Worm (Caenorhabditis elegans) whole organism, L1 larva: ENCODE results near the gene trpp-3.
A peak's percentile ranks its signal among the peaks of the same experiment; 100 is the strongest.

Source experiments
- C16A3.4 ChIP-seq: fragments of 150-350 bp; optimal IDR thresholded peaks from 2 replicates; lab custom pipeline; 2014; ENCODE audit warnings: missing biosample characterization, missing genetic modification characterization
- aly-2 ChIP-seq: fragments of 150-350 bp; optimal IDR thresholded peaks from 2 replicates; lab custom pipeline; 2014; ENCODE audit warnings: missing biosample characterization, missing genetic modification characterization
- ceh-63 ChIP-seq: fragments of 200-800 bp; sonication (Bioruptor generic); optimal IDR thresholded peaks from 2 replicates; lab custom pipeline; 2018; ENCODE audit warnings: mild to moderate bottlenecking, missing genetic modification characterization, missing compliant biosample characterization
- ceh-82 ChIP-seq, 3 experiments: fragments of 150-350 bp in 1 of 3; sonication (generic microtip) in 2 of 3; optimal IDR thresholded peaks; 2 replicates each; lab custom pipeline; 2014 to 2017; ENCODE audit warnings: missing biosample characterization in 3 of 3, missing genetic modification characterization in 3 of 3
- ceh-88 ChIP-seq: fragments of 200-800 bp; sonication (Bioruptor generic); IDR thresholded peaks from 2 replicates; pipeline ENCODE4 v1.3.6; 2022; ENCODE audit warnings: missing genetic modification characterization, missing compliant biosample characterization
- ceh-90 ChIP-seq: sonication (generic microtip); optimal IDR thresholded peaks from 2 replicates; lab custom pipeline; 2016; ENCODE audit warnings: missing genetic modification characterization, missing compliant biosample characterization
- ces-1 ChIP-seq: fragments of 150-350 bp; optimal IDR thresholded peaks from 2 replicates; lab custom pipeline; 2014; ENCODE audit warnings: missing biosample characterization, missing genetic modification reagents, missing genetic modification characterization
- dpl-1 ChIP-seq, 3 experiments: fragments of 150-350 bp in 2 of 3; sonication (generic microtip) in 1 of 3; optimal IDR thresholded peaks; 2 replicates each; lab custom pipeline; 2014 to 2017; ENCODE audit warnings: missing biosample characterization in 3 of 3, missing genetic modification characterization in 3 of 3, missing genetic modification reagents in 3 of 3
- dsc-1 ChIP-seq: sonication (generic microtip); optimal IDR thresholded peaks from 2 replicates; lab custom pipeline; 2016; ENCODE audit warnings: mild to moderate bottlenecking, missing genetic modification characterization, missing compliant biosample characterization
- efl-3 ChIP-seq: fragments of 200-800 bp; sonication (Bioruptor generic); optimal IDR thresholded peaks from 2 replicates; lab custom pipeline; 2018; ENCODE audit warnings: mild to moderate bottlenecking, missing genetic modification characterization, missing compliant biosample characterization
- ets-5 ChIP-seq: fragments of 200-800 bp; sonication (Bioruptor generic); IDR thresholded peaks from 2 replicates; pipeline ENCODE4 v1.3.6; 2022; ENCODE audit warnings: missing genetic modification characterization, missing compliant biosample characterization
- fkh-10 ChIP-seq: sonication (generic microtip); optimal IDR thresholded peaks from 2 replicates; lab custom pipeline; 2017; ENCODE audit warnings: missing biosample characterization, missing genetic modification reagents, missing genetic modification characterization
- fos-1 ChIP-seq: fragments of 150-350 bp; optimal IDR thresholded peaks from 2 replicates; lab custom pipeline; 2014; ENCODE audit warnings: missing biosample characterization, missing genetic modification characterization
- grh-1 ChIP-seq: fragments of 200-800 bp; sonication (Bioruptor generic); IDR thresholded peaks from 2 replicates; pipeline ENCODE4 v1.3.6; 2022; ENCODE audit warnings: missing genetic modification reagents, missing genetic modification characterization, missing compliant biosample characterization
- hlh-17 ChIP-seq: fragments of 200-800 bp; sonication (Bioruptor generic); optimal IDR thresholded peaks from 2 replicates; lab custom pipeline; 2018; ENCODE audit warnings: missing genetic modification characterization, mild to moderate bottlenecking, missing compliant biosample characterization, moderate library complexity, borderline replicate concordance
- hlh-4 ChIP-seq: sonication (generic microtip); optimal IDR thresholded peaks from 2 replicates; lab custom pipeline; 2016; ENCODE audit warnings: mild to moderate bottlenecking, missing genetic modification characterization, missing compliant biosample characterization
- hpl-2 ChIP-seq: fragments of 150-350 bp; optimal IDR thresholded peaks from 2 replicates; lab custom pipeline; 2014; ENCODE audit warnings: missing biosample characterization, missing genetic modification reagents, missing genetic modification characterization
- irx-1 ChIP-seq: sonication (generic microtip); optimal IDR thresholded peaks from 2 replicates; lab custom pipeline; 2016; ENCODE audit warnings: missing genetic modification characterization, missing compliant biosample characterization
- lin-15B ChIP-seq: fragments of 150-350 bp; sonication (generic microtip); optimal IDR thresholded peaks from 3 replicates; lab custom pipeline; 2014; ENCODE audit warnings: missing biosample characterization, missing genetic modification characterization
- lir-3 ChIP-seq: sonication (generic microtip); optimal IDR thresholded peaks from 2 replicates; lab custom pipeline; 2016; ENCODE audit warnings: mild to moderate bottlenecking, missing genetic modification characterization, moderate library complexity, missing compliant biosample characterization; ENCODE audit not compliant: poor library complexity
- mab-9 ChIP-seq: fragments of 200-800 bp; sonication (Bioruptor generic); IDR thresholded peaks from 2 replicates; pipeline ENCODE4 v1.3.6; 2022; ENCODE audit warnings: missing genetic modification reagents, missing genetic modification characterization, missing compliant biosample characterization
- mdl-1 ChIP-seq, 2 experiments: fragments of 150-350 bp; optimal IDR thresholded peaks; 2 replicates each; lab custom pipeline; 2014 to 2017; ENCODE audit warnings: missing biosample characterization in 2 of 2, missing genetic modification characterization in 2 of 2, inconsistent platforms in 1 of 2
- nhr-11 ChIP-seq: fragments of 150-350 bp; optimal IDR thresholded peaks from 2 replicates; lab custom pipeline; 2014; ENCODE audit warnings: missing biosample characterization, missing genetic modification characterization
- nhr-12 ChIP-seq: sonication (generic microtip); optimal IDR thresholded peaks from 2 replicates; lab custom pipeline; 2017; ENCODE audit warnings: missing biosample characterization, missing genetic modification characterization
- nhr-19 ChIP-seq: fragments of 200-800 bp; sonication (Bioruptor generic); conservative IDR thresholded peaks from 2 replicates; pipeline ENCODE4 v1.3.6; 2022; ENCODE audit warnings: missing genetic modification characterization, missing compliant biosample characterization
- nhr-237 ChIP-seq: fragments of 150-350 bp; optimal IDR thresholded peaks from 2 replicates; lab custom pipeline; 2014; ENCODE audit warnings: missing biosample characterization, missing genetic modification characterization
- nhr-47 ChIP-seq: sonication (generic microtip); optimal IDR thresholded peaks from 2 replicates; lab custom pipeline; 2016; ENCODE audit warnings: mild to moderate bottlenecking, missing genetic modification characterization, moderate library complexity, missing compliant biosample characterization
- nhr-77 ChIP-seq: fragments of 150-350 bp; optimal IDR thresholded peaks from 2 replicates; lab custom pipeline; 2014; ENCODE audit warnings: missing biosample characterization, missing genetic modification characterization
- nhr-84 ChIP-seq: sonication (generic microtip); optimal IDR thresholded peaks from 2 replicates; lab custom pipeline; 2017; ENCODE audit warnings: missing biosample characterization, missing genetic modification characterization
- nhr-85 ChIP-seq: sonication (generic microtip); peaks from one replicate; lab custom pipeline; 2016; ENCODE audit warnings: missing genetic modification characterization, inconsistent platforms, missing compliant biosample characterization
- nhr-90 ChIP-seq: sonication (generic microtip); optimal IDR thresholded peaks from 2 replicates; lab custom pipeline; 2016; ENCODE audit warnings: mild to moderate bottlenecking, missing genetic modification characterization, missing compliant biosample characterization; ENCODE audit not compliant: poor library complexity
- pag-3 ChIP-seq: sonication (generic microtip); optimal IDR thresholded peaks from 2 replicates; lab custom pipeline; 2017; ENCODE audit warnings: missing genetic modification characterization, mild to moderate bottlenecking, missing compliant biosample characterization, antibody characterized with exemption, borderline replicate concordance; ENCODE audit not compliant: insufficient read depth
- rnt-1 ChIP-seq: sonication (generic microtip); optimal IDR thresholded peaks from 2 replicates; lab custom pipeline; 2016; ENCODE audit warnings: mild to moderate bottlenecking, missing genetic modification characterization, moderate library complexity, missing compliant biosample characterization
- skn-1 ChIP-seq: fragments of 150-350 bp; optimal IDR thresholded peaks from 2 replicates; lab custom pipeline; 2014; ENCODE audit warnings: missing biosample characterization, missing genetic modification characterization
- snu-23 ChIP-seq: sonication (generic microtip); optimal IDR thresholded peaks from 2 replicates; lab custom pipeline; 2016; ENCODE audit warnings: missing genetic modification characterization, missing compliant biosample characterization
- sox-4 ChIP-seq: sonication (generic microtip); optimal IDR thresholded peaks from 2 replicates; lab custom pipeline; 2016; ENCODE audit warnings: missing genetic modification characterization, missing compliant biosample characterization
- sptf-1 ChIP-seq: fragments of 150-350 bp; optimal IDR thresholded peaks from 2 replicates; lab custom pipeline; 2014; ENCODE audit warnings: missing biosample characterization, missing genetic modification characterization
- sup-37 ChIP-seq: fragments of 200-800 bp; sonication (Bioruptor generic); optimal IDR thresholded peaks from 2 replicates; lab custom pipeline; 2018; ENCODE audit warnings: mild to moderate bottlenecking, missing genetic modification characterization, missing compliant biosample characterization
- tbx-2 ChIP-seq: sonication (generic microtip); optimal IDR thresholded peaks from 2 replicates; lab custom pipeline; 2016; ENCODE audit warnings: missing genetic modification characterization, missing compliant biosample characterization
- tlp-1 ChIP-seq: fragments of 150-350 bp; optimal IDR thresholded peaks from 2 replicates; lab custom pipeline; 2014; ENCODE audit warnings: missing biosample characterization, missing genetic modification characterization
- unc-130 ChIP-seq: fragments of 150-350 bp; optimal IDR thresholded peaks from 2 replicates; lab custom pipeline; 2017; ENCODE audit warnings: missing biosample characterization, missing genetic modification characterization, inconsistent platforms
- unc-30 ChIP-seq: sonication (generic microtip); optimal IDR thresholded peaks from 2 replicates; lab custom pipeline; 2017; ENCODE audit warnings: missing biosample characterization, missing genetic modification characterization
- unc-62 ChIP-seq: fragments of 150-350 bp; optimal IDR thresholded peaks from 2 replicates; lab custom pipeline; 2014; ENCODE audit warnings: missing biosample characterization, missing genetic modification reagents, missing genetic modification characterization
- unc-86 ChIP-seq: sonication (generic microtip); optimal IDR thresholded peaks from 2 replicates; lab custom pipeline; 2016; ENCODE audit warnings: missing genetic modification characterization, missing compliant biosample characterization
- xbp-1 ChIP-seq: sonication (generic microtip); optimal IDR thresholded peaks from 2 replicates; lab custom pipeline; 2016; ENCODE audit warnings: missing genetic modification characterization, missing compliant biosample characterization

The trpp-3 gene

ce11 chrIII:9546016-9546659 is 20.8 kb downstream of the trpp-3 start, which contains the start of gene unc-16 (continued):
- peak; percentile 85 for TF ChIP-seq C16A3.4
- peak; percentile 8 for TF ChIP-seq efl-3 (GFP tag; lab: Kevin White, UChicago)
- TF ChIP-seq lin-15B (tag; lab: Kevin White, UChicago) = peak; percentile 82
- peak; percentile 65 for TF ChIP-seq fkh-10 (GFP tag; lab: Kevin White, UChicago)
- TF ChIP-seq ceh-63 (GFP tag; lab: Kevin White, UChicago) = peak; percentile 51
- TF ChIP-seq hlh-17 (GFP tag; lab: Kevin White, UChicago) = no peak
- TF ChIP-seq aly-2 = peak; percentile 72
- no peak for TF ChIP-seq unc-62 (GFP tag; lab: Kevin White, UChicago)
- no peak; the same call in 1 of the 2 replicates for TF ChIP-seq grh-1 (GFP tag; lab: Robert Waterston, UW)
- no peak for TF ChIP-seq pag-3 (tag; lab: Kevin White, UChicago)
- TF ChIP-seq rnt-1 (tag; lab: Kevin White, UChicago) = peak; percentile 93
- TF ChIP-seq nhr-85 (tag; lab: Kevin White, UChicago) = peak; percentile 88
- TF ChIP-seq nhr-11 (tag; lab: Kevin White, UChicago) = peak; percentile 11
- peak; percentile 79 for TF ChIP-seq sup-37 (GFP tag; lab: Kevin White, UChicago)
- TF ChIP-seq ceh-88 (GFP tag; lab: Robert Waterston, UW) = peak; percentile 67
- TF ChIP-seq nhr-47 = peak; percentile 92
- TF ChIP-seq fos-1 (tag; lab: Kevin White, UChicago) = peak; percentile 77
- TF ChIP-seq hlh-4 (tag; lab: Kevin White, UChicago) = no peak
- TF ChIP-seq unc-86 (tag; lab: Kevin White, UChicago) = peak; percentile 92
- peak; percentile 89 for TF ChIP-seq irx-1 (tag; lab: Kevin White, UChicago)
- no peak for TF ChIP-seq nhr-12 (tag; lab: Kevin White, UChicago)
- TF ChIP-seq ets-5 (GFP tag; lab: Robert Waterston, UW) = no peak
- no peak for TF ChIP-seq sptf-1 (tag; lab: Kevin White, UChicago)
- peak; percentile 7 for TF ChIP-seq hpl-2 (GFP tag; lab: Kevin White, UChicago)
- peak; percentile 67 for TF ChIP-seq nhr-90 (tag; lab: Kevin White, UChicago)
- no peak for TF ChIP-seq nhr-84 (tag; lab: Kevin White, UChicago)
- peak; percentile 69; the same call in 1 of the 2 replicates for TF ChIP-seq mab-9 (GFP tag; lab: Robert Waterston, UW)
- TF ChIP-seq nhr-237 (tag; lab: Kevin White, UChicago) = peak; percentile 64
- TF ChIP-seq unc-130 (tag; lab: Kevin White, UChicago) = peak; percentile 88
- TF ChIP-seq ces-1 (GFP tag; lab: Kevin White, UChicago) = no peak
- peak; percentile 48 to 98 for TF ChIP-seq mdl-1 (tag; optimal IDR thresholded peaks at IDR 0.05; lab: Kevin White, UChicago)
- TF ChIP-seq nhr-19 (GFP tag; lab: Robert Waterston, UW) = peak; percentile 87
- peak; percentile 93 for TF ChIP-seq tbx-2
- TF ChIP-seq dpl-1 (GFP tag; optimal IDR thresholded peaks at IDR 0.05; lab: Kevin White, UChicago) = peak; percentile 77 to 84 (median 81)
- peak; percentile 78 for TF ChIP-seq nhr-77 (tag; lab: Kevin White, UChicago)
- TF ChIP-seq tlp-1 = no peak
- TF ChIP-seq skn-1 = peak; percentile 87
- peak; percentile 43 for TF ChIP-seq ceh-90 (tag; lab: Kevin White, UChicago)
- TF ChIP-seq lir-3 = peak; percentile 79
- TF ChIP-seq ceh-82 (tag; optimal IDR thresholded peaks at IDR 0.05; lab: Kevin White, UChicago) = peak; percentile 78 to 92 (median 89)
- TF ChIP-seq snu-23 (GFP tag; lab: Kevin White, UChicago) = peak; percentile 95
- peak; percentile 67 for TF ChIP-seq sox-4 (tag; lab: Kevin White, UChicago)
- no peak for TF ChIP-seq unc-30 (tag; lab: Kevin White, UChicago)
- TF ChIP-seq dsc-1 (tag; lab: Kevin White, UChicago) = peak; percentile 89
- TF ChIP-seq xbp-1 (tag; lab: Kevin White, UChicago) = peak; percentile 90
